Fruit fly (Drosophila melanogaster) whole organism, embryonic: Measurements from ENCODE around the gene CG6034.

Experiments
- Antp ChIP-seq: fragments of 200-800 bp; sonication (Bioruptor generic); optimal IDR thresholded peaks from 3 replicates; lab custom pipeline; 2016; ENCODE audit warnings: missing biosample characterization, missing genetic modification characterization
- Awh ChIP-seq: fragments of 200-800 bp; sonication (Bioruptor generic); IDR thresholded peaks from 2 replicates; pipeline ENCODE4, ENCODE4 v1.3.6; 2022; ENCODE audit warnings: missing biosample characterization, missing genetic modification characterization
- CG1024 ChIP-seq: fragments of 200-800 bp; sonication (Bioruptor generic); IDR thresholded peaks from 2 replicates; pipeline ENCODE4 v1.3.6; 2022; ENCODE audit warnings: missing biosample characterization, missing genetic modification characterization
- CG10274 ChIP-seq: fragments of 200-800 bp; sonication (Bioruptor generic); optimal IDR thresholded peaks from 3 replicates; lab custom pipeline; 2017; ENCODE audit warnings: missing biosample characterization, mild to moderate bottlenecking, missing genetic modification characterization
- CG10321 ChIP-seq: fragments of 200-800 bp; sonication (Bioruptor generic); IDR thresholded peaks from 2 replicates; pipeline ENCODE4 v1.3.6; 2022; ENCODE audit warnings: missing biosample characterization, missing genetic modification characterization
- CG17802 ChIP-seq: fragments of 200-800 bp; sonication (Bioruptor generic); optimal IDR thresholded peaks from 2 replicates; lab custom pipeline; 2018; ENCODE audit warnings: missing biosample characterization, mild to moderate bottlenecking, missing genetic modification characterization, moderate library complexity
- CG2129 ChIP-seq: fragments of 200-800 bp; sonication (Bioruptor generic); IDR thresholded peaks from 2 replicates; pipeline ENCODE4 v1.3.6; 2022; ENCODE audit warnings: missing biosample characterization, missing genetic modification characterization; ENCODE audit not compliant: partially characterized antibody
- CG2712 ChIP-seq: fragments of 200-800 bp; optimal IDR thresholded peaks from 3 replicates; lab custom pipeline; 2019; ENCODE audit warnings: missing biosample characterization, mild to moderate bottlenecking, missing genetic modification characterization, moderate library complexity
- CG31224 ChIP-seq: fragments of 200-800 bp; sonication (Bioruptor generic); IDR thresholded peaks from 2 replicates; pipeline ENCODE4 v1.3.6; 2022; ENCODE audit warnings: missing biosample characterization, missing genetic modification characterization
- CG31365 ChIP-seq: fragments of 200-800 bp; sonication (Bioruptor generic); optimal IDR thresholded peaks from 2 replicates; lab custom pipeline; 2018; ENCODE audit warnings: missing biosample characterization, mild to moderate bottlenecking, missing genetic modification characterization
- CG4328 ChIP-seq: fragments of 200-800 bp; sonication (Bioruptor generic); optimal IDR thresholded peaks from 3 replicates; lab custom pipeline; 2017; ENCODE audit warnings: missing biosample characterization, missing genetic modification reagents, missing genetic modification characterization
- CG4424 ChIP-seq: fragments of 200-800 bp; sonication (Bioruptor generic); optimal IDR thresholded peaks from 3 replicates; lab custom pipeline; 2016; ENCODE audit warnings: missing biosample characterization, missing genetic modification characterization
- CG4820 ChIP-seq: fragments of 200-800 bp; sonication (Bioruptor generic); optimal IDR thresholded peaks from 3 replicates; lab custom pipeline; 2016; ENCODE audit warnings: missing biosample characterization, missing genetic modification characterization
- CG4854 ChIP-seq: fragments of 200-800 bp; sonication (Bioruptor generic); optimal IDR thresholded peaks from 2 replicates; lab custom pipeline; 2016; ENCODE audit warnings: missing biosample characterization, missing genetic modification characterization, inconsistent platforms
- CG6175 ChIP-seq: fragments of 200-800 bp; sonication (Bioruptor generic); IDR thresholded peaks from 3 replicates; pipeline ENCODE4 v1.3.6; 2022; ENCODE audit warnings: missing biosample characterization, missing genetic modification characterization
- CG6854 ChIP-seq: fragments of 200-800 bp; sonication (Bioruptor generic); optimal IDR thresholded peaks from 3 replicates; lab custom pipeline; 2017; ENCODE audit warnings: missing biosample characterization, mild to moderate bottlenecking, missing genetic modification characterization
- CG8359 ChIP-seq: fragments of 200-800 bp; sonication (Bioruptor generic); optimal IDR thresholded peaks from 2 replicates; lab custom pipeline; 2017; ENCODE audit warnings: missing biosample characterization, mild to moderate bottlenecking, missing genetic modification characterization, borderline replicate concordance
- CG9817 ChIP-seq: fragments of 200-800 bp; sonication (Bioruptor generic); optimal IDR thresholded peaks from 2 replicates; lab custom pipeline; 2018; ENCODE audit warnings: missing biosample characterization, mild to moderate bottlenecking, missing genetic modification characterization, moderate library complexity
- Gsc ChIP-seq: fragments of 200-800 bp; sonication (Bioruptor generic); IDR thresholded peaks from 2 replicates; pipeline ENCODE4 v1.3.6; 2022; ENCODE audit warnings: missing biosample characterization, missing genetic modification characterization
- HLH4C ChIP-seq: fragments of 200-800 bp; sonication (Bioruptor generic); IDR thresholded peaks from 3 replicates; pipeline ENCODE4 v1.3.6; 2022; ENCODE audit warnings: missing biosample characterization, missing genetic modification characterization; ENCODE audit not compliant: partially characterized antibody
- Hey ChIP-seq: fragments of 200-800 bp; sonication (Bioruptor generic); optimal IDR thresholded peaks from 3 replicates; lab custom pipeline; 2018; ENCODE audit warnings: missing biosample characterization, mild to moderate bottlenecking, missing genetic modification characterization
- Hr51 ChIP-seq, 2 experiments: fragments of 200-800 bp; sonication (Bioruptor generic); optimal IDR thresholded peaks; 2 replicates in 1 of 2; 3 replicates in 1 of 2; lab custom pipeline; 2016 to 2018; ENCODE audit warnings: missing biosample characterization in 2 of 2, missing genetic modification characterization in 2 of 2, mild to moderate bottlenecking in 1 of 2, moderate library complexity in 1 of 2
- Opbp ChIP-seq: fragments of 200-800 bp; sonication (Bioruptor generic); IDR thresholded peaks from 3 replicates; pipeline ENCODE4 v1.3.6; 2022; ENCODE audit warnings: missing biosample characterization, missing genetic modification characterization; ENCODE audit not compliant: partially characterized antibody
- Sox102F ChIP-seq: fragments of 200-800 bp; sonication (Bioruptor generic); optimal IDR thresholded peaks from 2 replicates; lab custom pipeline; 2018; ENCODE audit warnings: missing biosample characterization, mild to moderate bottlenecking, missing genetic modification characterization, moderate library complexity
- Spps ChIP-seq: fragments of 200-800 bp; sonication (Bioruptor generic); optimal IDR thresholded peaks from 2 replicates; lab custom pipeline; 2018; ENCODE audit warnings: missing biosample characterization, mild to moderate bottlenecking, missing genetic modification characterization
- Stat92E ChIP-seq, 3 experiments: fragments of >200 bp in 2 of 3; fragments of 200-800 bp in 1 of 3; sonication (Bioruptor generic) in 1 of 3; optimal IDR thresholded peaks; 2 replicates each; lab custom pipeline; 2017 to 2019; ENCODE audit warnings: missing biosample characterization in 3 of 3, missing genetic modification characterization in 3 of 3, mild to moderate bottlenecking in 1 of 3, moderate library complexity in 1 of 3
- Taf1 ChIP-seq: fragments of 200-800 bp; sonication (Bioruptor generic); IDR thresholded peaks from 2 replicates; pipeline ENCODE4 v1.3.6; 2022; ENCODE audit warnings: missing biosample characterization, missing genetic modification characterization
- Trl ChIP-seq, 3 experiments: fragments of >200 bp in 2 of 3; fragments of 200-800 bp in 1 of 3; sonication (Bioruptor generic) in 1 of 3; optimal IDR thresholded peaks; 2 replicates in 1 of 3; 3 replicates in 2 of 3; lab custom pipeline; 2016 to 2017; ENCODE audit warnings: missing biosample characterization in 1 of 3, missing genetic modification characterization in 1 of 3
- bbx ChIP-seq: fragments of 200-800 bp; sonication (Bioruptor generic); IDR thresholded peaks from 2 replicates; pipeline ENCODE4 v1.3.6; 2022; ENCODE audit warnings: missing biosample characterization, missing genetic modification characterization; ENCODE audit not compliant: partially characterized antibody
- cwo ChIP-seq: fragments of 200-800 bp; sonication (Bioruptor generic); optimal IDR thresholded peaks from 3 replicates; lab custom pipeline; 2017; ENCODE audit warnings: missing biosample characterization, missing genetic modification characterization, mild to moderate bottlenecking, moderate library complexity, missing genetic modification reagents
- danr ChIP-seq: fragments of 200-800 bp; sonication (Bioruptor generic); IDR thresholded peaks from 2 replicates; pipeline ENCODE4 v1.3.6; 2022; ENCODE audit warnings: missing biosample characterization, missing genetic modification characterization
- dati ChIP-seq: fragments of 200-800 bp; sonication (Bioruptor generic); IDR thresholded peaks from 2 replicates; pipeline ENCODE4 v1.3.6; 2022; ENCODE audit warnings: missing biosample characterization, missing genetic modification characterization
- dmrt11E ChIP-seq: fragments of 200-800 bp; sonication (Bioruptor generic); optimal IDR thresholded peaks from 3 replicates; lab custom pipeline; 2018; ENCODE audit warnings: missing biosample characterization, mild to moderate bottlenecking, missing genetic modification characterization, moderate library complexity
- ewg ChIP-seq: fragments of 200-800 bp; sonication (Bioruptor generic); optimal IDR thresholded peaks from 3 replicates; lab custom pipeline; 2017; ENCODE audit warnings: mild to moderate bottlenecking, missing biosample characterization, missing genetic modification reagents, missing genetic modification characterization
- grn ChIP-seq: fragments of 200-800 bp; sonication (Bioruptor generic); optimal IDR thresholded peaks from 3 replicates; lab custom pipeline; 2017; ENCODE audit warnings: missing biosample characterization, missing genetic modification characterization
- gsb-n ChIP-seq: fragments of 200-800 bp; sonication (Bioruptor generic); optimal IDR thresholded peaks from 3 replicates; lab custom pipeline; 2018; ENCODE audit warnings: missing biosample characterization, mild to moderate bottlenecking, missing genetic modification characterization
- gt ChIP-seq: fragments of 200-800 bp; sonication (Bioruptor generic); IDR thresholded peaks from 2 replicates; pipeline ENCODE4 v1.3.6; 2022; ENCODE audit warnings: missing biosample characterization, missing genetic modification characterization
- hkb ChIP-seq, 2 experiments: fragments of 200-800 bp in 1 of 2; fragments of >200 bp in 1 of 2; sonication (Bioruptor generic) in 1 of 2; IDR thresholded peaks in 1 of 2; optimal IDR thresholded peaks in 1 of 2; 2 replicates each; pipeline versions ENCODE4 v1.3.6 to Lab custom; 2017 to 2022; ENCODE audit warnings: missing biosample characterization in 1 of 2, missing genetic modification characterization in 1 of 2
- hth ChIP-seq: fragments of >200 bp; optimal IDR thresholded peaks from 2 replicates; lab custom pipeline; 2017; ENCODE audit warnings: inconsistent platforms
- insv ChIP-seq, 2 experiments: fragments of 200-800 bp; sonication (Bioruptor generic); optimal IDR thresholded peaks; 3 replicates each; lab custom pipeline; 2016 to 2018; ENCODE audit warnings: missing biosample characterization in 2 of 2, missing genetic modification characterization in 2 of 2
- lbe ChIP-seq: fragments of 200-800 bp; sonication (Bioruptor generic); optimal IDR thresholded peaks from 2 replicates; lab custom pipeline; 2016; ENCODE audit warnings: missing biosample characterization, mild to moderate bottlenecking, missing genetic modification characterization
- lilli ChIP-seq: fragments of 200-800 bp; sonication (Bioruptor generic); optimal IDR thresholded peaks from 3 replicates; lab custom pipeline; 2016; ENCODE audit warnings: missing biosample characterization, missing genetic modification characterization
- mirr ChIP-seq: fragments of 200-800 bp; sonication (Bioruptor generic); optimal IDR thresholded peaks from 3 replicates; lab custom pipeline; 2018; ENCODE audit warnings: missing biosample characterization, mild to moderate bottlenecking, missing genetic modification characterization
- nerfin-1 ChIP-seq: fragments of 200-800 bp; sonication (Bioruptor generic); optimal IDR thresholded peaks from 3 replicates; lab custom pipeline; 2019; ENCODE audit warnings: missing biosample characterization, mild to moderate bottlenecking, missing genetic modification characterization, moderate library complexity
- oc ChIP-seq: fragments of 200-800 bp; sonication (Bioruptor generic); optimal IDR thresholded peaks from 2 replicates; lab custom pipeline; 2018; ENCODE audit warnings: missing biosample characterization, mild to moderate bottlenecking, missing genetic modification characterization, moderate library complexity
- pnt ChIP-seq: fragments of 200-800 bp; sonication (Bioruptor generic); optimal IDR thresholded peaks from 3 replicates; lab custom pipeline; 2016; ENCODE audit warnings: missing biosample characterization, missing genetic modification characterization
- row ChIP-seq: fragments of 200-800 bp; sonication (Bioruptor generic); IDR thresholded peaks from 3 replicates; pipeline ENCODE4 v1.3.6; 2022; ENCODE audit warnings: missing biosample characterization, missing genetic modification characterization
- sens-2 ChIP-seq: fragments of 200-800 bp; sonication (Bioruptor generic); IDR thresholded peaks from 2 replicates; pipeline ENCODE4 v1.3.6; 2022; ENCODE audit warnings: missing biosample characterization, missing genetic modification characterization
- tin ChIP-seq: fragments of 200-800 bp; sonication (Bioruptor generic); optimal IDR thresholded peaks from 3 replicates; lab custom pipeline; 2016; ENCODE audit warnings: missing biosample characterization, missing genetic modification characterization
- zen2 ChIP-seq: fragments of 200-800 bp; sonication (Bioruptor generic); IDR thresholded peaks from 3 replicates; pipeline ENCODE4 v1.3.6; 2022; ENCODE audit warnings: missing biosample characterization, missing genetic modification characterization; ENCODE audit not compliant: partially characterized antibody

The CG6034 gene

dm6 chr3L:17740471-17740870 is 6.2 kb downstream of the CG6034 start, which contains the start of gene CG7460 (continued):
- TF ChIP-seq Stat92E (GFP tag; optimal IDR thresholded peaks at IDR 0.05; lab: Kevin White, UChicago) (no peak), dati (no peak), nerfin-1 (no peak), grn (GFP tag; lab: Kevin White, UChicago) (peak; percentile 69), CG17802 (tag; lab: Kevin White, UChicago) (no peak), lilli (GFP tag; lab: Kevin White, UChicago) (no peak), ewg (no peak), CG6854 (no peak), CG31365 (tag; lab: Kevin White, UChicago) (no peak), Sox102F (GFP tag; lab: Kevin White, UChicago) (no peak), bbx (GFP tag; lab: Robert Waterston, UW) (no peak), dmrt11E (tag; lab: Kevin White, UChicago) (no peak), CG2712 (tag; lab: Kevin White, UChicago) (no peak), CG8359 (GFP tag; lab: Kevin White, UChicago) (no peak), hth (lab: Kevin White, UChicago) (no peak), Antp (no peak), CG31224 (GFP tag; lab: Robert Waterston, UW) (no peak), insv (GFP tag; optimal IDR thresholded peaks at IDR 0.05; lab: Kevin White, UChicago) (no peak), CG6175 (GFP tag; lab: Robert Waterston, UW) (no peak), zen2 (GFP tag; lab: Robert Waterston, UW) (0 out of 3 replicates have a peak, but pooled peaks have one; percentile 55), HLH4C (GFP tag; lab: Robert Waterston, UW) (no peak), CG4854 (no peak), Spps (tag; lab: Kevin White, UChicago) (no peak), tin (GFP tag; lab: Kevin White, UChicago) (no peak), Awh (no peak), Hr51 (GFP tag; optimal IDR thresholded peaks at IDR 0.05; lab: Kevin White, UChicago) (no peak), sens-2 (GFP tag; lab: Robert Waterston, UW) (no peak), mirr (peak; percentile 60), CG2129 (no peak), lbe (GFP tag; lab: Kevin White, UChicago) (no peak), Gsc (GFP tag; lab: Robert Waterston, UW) (no peak), gsb-n (tag; lab: Kevin White, UChicago) (no peak), CG4328 (GFP tag; lab: Kevin White, UChicago) (no peak), pnt (GFP tag; lab: Kevin White, UChicago) (no peak), CG4820 (no peak), cwo (GFP tag; lab: Kevin White, UChicago) (no peak), CG9817 (tag; lab: Kevin White, UChicago) (no peak), row (GFP tag; lab: Robert Waterston, UW) (no peak), CG10274 (no peak), CG1024 (GFP tag; lab: Robert Waterston, UW) (no peak), CG10321 (no peak), oc (tag; lab: Kevin White, UChicago) (no peak), gt (no peak), Opbp (GFP tag; lab: Robert Waterston, UW) (no peak), hkb (optimal IDR thresholded peaks at IDR 0.05; lab: Kevin White, UChicago) (no peak), hkb (GFP tag; IDR thresholded peaks at IDR 0.05; lab: Robert Waterston, UW) (no peak), Taf1 (no peak), danr (GFP tag; lab: Robert Waterston, UW) (no peak), Hey (tag; lab: Kevin White, UChicago) (no peak), Trl (optimal IDR thresholded peaks at IDR 0.05; lab: Kevin White, UChicago) (peak; percentile 75 to 84), Trl (GFP tag; optimal IDR thresholded peaks at IDR 0.05; lab: Kevin White, UChicago) (no peak), CG4424 (GFP tag; lab: Kevin White, UChicago) (no peak)
